Fruit fly (Drosophila melanogaster): ENCODE data around the gene fred.

- no peak for TF ChIP-seq Myc (optimal IDR thresholded peaks at IDR 0.05)
- no peak for TF ChIP-seq insv (optimal IDR thresholded peaks at IDR 0.05)
- no peak for TF ChIP-seq ttk (optimal IDR thresholded peaks at IDR 0.05)
- TF ChIP-seq psq (optimal IDR thresholded peaks at IDR 0.05): no peak
These were observed 28.7 kb upstream of the fred start for dm6 chr2L:4020188-4020587.

Measured in Kc167 (cell line).